Worm (Caenorhabditis elegans): ENCODE measurements around the gene pck-1.
"Not testable (repeated sequence)": the region's sequence is repeated elsewhere in the genome, so short reads cannot be mapped to it uniquely, and the experiment has no call there.

ce11 chrIII:98822-99221 is 32.8 kb upstream of the pck-1 start, which contains the start of gene C29F9.9:
- TF ChIP-seq ama-1 (optimal IDR thresholded peaks at IDR 0.05); lin-39 (tag; optimal IDR thresholded peaks at IDR 0.05); elt-3 (tag; optimal IDR thresholded peaks at IDR 0.05); nhr-25 (tag; optimal IDR thresholded peaks at IDR 0.05): not testable (repeated sequence)

All from whole organism, L3 larva.